Fruit fly (Drosophila melanogaster) whole organism, embryonic: ENCODE data around the gene mRpS18C.

Experiments used
- Ada2b ChIP-seq: fragments of 200-800 bp; sonication (Bioruptor generic); IDR thresholded peaks from 2 replicates; pipeline ENCODE4 v1.3.6; 2022; ENCODE audit warnings: missing biosample characterization, missing genetic modification characterization
- Antp ChIP-seq: fragments of 200-800 bp; sonication (Bioruptor generic); optimal IDR thresholded peaks from 3 replicates; lab custom pipeline; 2016; ENCODE audit warnings: missing biosample characterization, missing genetic modification characterization
- CG10147 ChIP-seq: fragments of 200-800 bp; sonication (Bioruptor generic); optimal IDR thresholded peaks from 2 replicates; lab custom pipeline; 2019; ENCODE audit warnings: missing biosample characterization, mild to moderate bottlenecking, missing genetic modification characterization, moderate library complexity
- CG10462 ChIP-seq: fragments of 200-800 bp; sonication (Bioruptor generic); optimal IDR thresholded peaks from 2 replicates; lab custom pipeline; 2016; ENCODE audit warnings: missing biosample characterization, missing genetic modification characterization
- CG10654 ChIP-seq: fragments of 200-800 bp; sonication (Bioruptor generic); optimal IDR thresholded peaks from 2 replicates; lab custom pipeline; 2016; ENCODE audit warnings: missing biosample characterization, missing genetic modification characterization
- CG11093 ChIP-seq: fragments of 200-800 bp; sonication (Bioruptor generic); IDR thresholded peaks from 3 replicates; pipeline ENCODE4 v1.3.6; 2022; ENCODE audit warnings: missing biosample characterization, missing genetic modification characterization
- CG12942 ChIP-seq: fragments of 200-800 bp; sonication (Bioruptor generic); optimal IDR thresholded peaks from 3 replicates; lab custom pipeline; 2016; ENCODE audit warnings: missing biosample characterization, missing genetic modification characterization
- CG14014 ChIP-seq: fragments of 200-800 bp; sonication (Bioruptor generic); IDR thresholded peaks from 2 replicates; pipeline ENCODE4 v1.3.6; 2022; ENCODE audit warnings: missing biosample characterization, missing genetic modification characterization
- CG15514 ChIP-seq: fragments of 200-800 bp; sonication (Bioruptor generic); optimal IDR thresholded peaks from 3 replicates; lab custom pipeline; 2017; ENCODE audit warnings: missing biosample characterization, missing genetic modification characterization, mild to moderate bottlenecking, moderate library complexity, missing genetic modification reagents
- CG15601 ChIP-seq: fragments of 200-800 bp; sonication (Bioruptor generic); optimal IDR thresholded peaks from 3 replicates; lab custom pipeline; 2019; ENCODE audit warnings: missing biosample characterization, mild to moderate bottlenecking, missing genetic modification characterization, moderate library complexity
- CG16815 ChIP-seq: fragments of 200-800 bp; sonication (Bioruptor generic); optimal IDR thresholded peaks from 3 replicates; lab custom pipeline; 2017; ENCODE audit warnings: missing biosample characterization, mild to moderate bottlenecking, missing genetic modification characterization
- CG2202 ChIP-seq: fragments of 200-800 bp; sonication (Bioruptor generic); optimal IDR thresholded peaks from 2 replicates; lab custom pipeline; 2018; ENCODE audit warnings: missing biosample characterization, mild to moderate bottlenecking, missing genetic modification characterization
- CG31224 ChIP-seq: fragments of 200-800 bp; sonication (Bioruptor generic); IDR thresholded peaks from 2 replicates; pipeline ENCODE4 v1.3.6; 2022; ENCODE audit warnings: missing biosample characterization, missing genetic modification characterization
- CG3838 ChIP-seq: fragments of 200-800 bp; sonication (Bioruptor generic); optimal IDR thresholded peaks from 3 replicates; lab custom pipeline; 2016; ENCODE audit warnings: missing biosample characterization, missing genetic modification characterization
- CG6175 ChIP-seq: fragments of 200-800 bp; sonication (Bioruptor generic); IDR thresholded peaks from 3 replicates; pipeline ENCODE4 v1.3.6; 2022; ENCODE audit warnings: missing biosample characterization, missing genetic modification characterization
- CG7271 ChIP-seq: fragments of 200-800 bp; sonication (Bioruptor generic); optimal IDR thresholded peaks from 2 replicates; lab custom pipeline; 2018; ENCODE audit warnings: missing biosample characterization, mild to moderate bottlenecking, missing genetic modification characterization, moderate library complexity
- CG8765 ChIP-seq: fragments of 200-800 bp; sonication (Bioruptor generic); IDR thresholded peaks from 2 replicates; pipeline ENCODE4 v1.3.6; 2022; ENCODE audit warnings: missing biosample characterization, missing genetic modification characterization
- CG9876 ChIP-seq: fragments of 200-800 bp; sonication (Bioruptor generic); optimal IDR thresholded peaks from 2 replicates; lab custom pipeline; 2016; ENCODE audit warnings: missing biosample characterization, missing genetic modification characterization
- CG9932 ChIP-seq: fragments of 200-800 bp; sonication (Bioruptor generic); IDR thresholded peaks from 2 replicates; pipeline ENCODE4 v1.3.6; 2022; ENCODE audit warnings: missing biosample characterization, missing genetic modification characterization
- CHES-1-like ChIP-seq: fragments of 200-800 bp; sonication (Bioruptor generic); optimal IDR thresholded peaks from 2 replicates; lab custom pipeline; 2016; ENCODE audit warnings: missing biosample characterization, missing genetic modification characterization
- D19A ChIP-seq: fragments of 200-800 bp; optimal IDR thresholded peaks from 3 replicates; lab custom pipeline; 2019; ENCODE audit warnings: missing biosample characterization, mild to moderate bottlenecking, missing genetic modification characterization, moderate library complexity
- D19B ChIP-seq: fragments of 200-800 bp; sonication (Bioruptor generic); optimal IDR thresholded peaks from 2 replicates; lab custom pipeline; 2017; ENCODE audit warnings: missing biosample characterization, mild to moderate bottlenecking, missing genetic modification characterization
- Doc2 ChIP-seq: fragments of 200-800 bp; sonication (Bioruptor generic); IDR thresholded peaks from 2 replicates; pipeline ENCODE4 v1.3.6; 2022; ENCODE audit warnings: missing biosample characterization, missing genetic modification characterization
- Dp ChIP-seq: fragments of 200-800 bp; sonication (Bioruptor generic); optimal IDR thresholded peaks from 2 replicates; lab custom pipeline; 2018; ENCODE audit warnings: missing biosample characterization, mild to moderate bottlenecking, missing genetic modification characterization, moderate library complexity
- Dref ChIP-seq: fragments of 200-800 bp; sonication (Bioruptor generic); IDR thresholded peaks from 2 replicates; pipeline ENCODE4 v1.3.6; 2022; ENCODE audit warnings: missing biosample characterization, missing genetic modification characterization
- Ets97D ChIP-seq: fragments of 200-800 bp; sonication (Bioruptor generic); optimal IDR thresholded peaks from 3 replicates; lab custom pipeline; 2016; ENCODE audit warnings: missing biosample characterization, missing genetic modification characterization
- Fer1 ChIP-seq: fragments of 200-800 bp; sonication (Bioruptor generic); optimal IDR thresholded peaks from 2 replicates; lab custom pipeline; 2017; ENCODE audit warnings: missing biosample characterization, mild to moderate bottlenecking, missing genetic modification characterization
- H2.0 ChIP-seq: fragments of 200-800 bp; sonication (Bioruptor generic); IDR thresholded peaks from 2 replicates; pipeline ENCODE4 v1.3.6; 2022; ENCODE audit warnings: missing biosample characterization, missing genetic modification characterization
- Meics ChIP-seq: fragments of 200-800 bp; sonication (Bioruptor generic); optimal IDR thresholded peaks from 2 replicates; lab custom pipeline; 2017; ENCODE audit warnings: missing biosample characterization, mild to moderate bottlenecking, missing genetic modification characterization
- Mrtf ChIP-seq: fragments of 200-800 bp; sonication (Bioruptor generic); IDR thresholded peaks from 3 replicates; pipeline ENCODE4 v1.3.6; 2022; ENCODE audit warnings: missing biosample characterization, missing genetic modification characterization
- Myb ChIP-seq: fragments of 200-800 bp; sonication (Bioruptor generic); optimal IDR thresholded peaks from 2 replicates; lab custom pipeline; 2016; ENCODE audit warnings: missing biosample characterization, missing genetic modification characterization
- Sry-δ ChIP-seq: fragments of 200-800 bp; sonication (Bioruptor generic); optimal IDR thresholded peaks from 2 replicates; lab custom pipeline; 2016; ENCODE audit warnings: missing biosample characterization, missing genetic modification characterization
- bab2 ChIP-seq: fragments of 200-800 bp; sonication (Bioruptor generic); optimal IDR thresholded peaks from 2 replicates; lab custom pipeline; 2016; ENCODE audit warnings: missing biosample characterization, missing genetic modification characterization
- chif ChIP-seq, 2 experiments: fragments of 200-800 bp; sonication (Bioruptor generic); optimal IDR thresholded peaks; 3 replicates each; lab custom pipeline; 2016; ENCODE audit warnings: missing biosample characterization in 2 of 2, missing genetic modification characterization in 2 of 2
- dysf ChIP-seq: fragments of 200-800 bp; sonication (Bioruptor generic); IDR thresholded peaks from 3 replicates; pipeline ENCODE4 v1.3.6; 2022; ENCODE audit warnings: missing biosample characterization, missing genetic modification characterization
- en ChIP-seq: fragments of 200-800 bp; sonication (Bioruptor generic); optimal IDR thresholded peaks from 2 replicates; lab custom pipeline; 2016; ENCODE audit warnings: missing biosample characterization, missing genetic modification characterization
- fd102C ChIP-seq: fragments of 200-800 bp; sonication (Bioruptor generic); optimal IDR thresholded peaks from 2 replicates; lab custom pipeline; 2018; ENCODE audit warnings: missing biosample characterization, mild to moderate bottlenecking, missing genetic modification characterization, moderate library complexity
- ham ChIP-seq: fragments of 200-800 bp; sonication (Bioruptor generic); IDR thresholded peaks from 2 replicates; pipeline ENCODE4 v1.3.6; 2022; ENCODE audit warnings: missing biosample characterization, missing genetic modification characterization
- ind ChIP-seq: fragments of 200-800 bp; sonication (Bioruptor generic); optimal IDR thresholded peaks from 3 replicates; lab custom pipeline; 2016; ENCODE audit warnings: missing biosample characterization, missing genetic modification characterization
- inv ChIP-seq: fragments of 200-800 bp; sonication (Bioruptor generic); IDR thresholded peaks from 2 replicates; pipeline ENCODE4 v1.3.6; 2022; ENCODE audit warnings: missing biosample characterization, missing genetic modification characterization; ENCODE audit not compliant: partially characterized antibody
- odd ChIP-seq: fragments of 200-800 bp; sonication (Bioruptor generic); optimal IDR thresholded peaks from 2 replicates; lab custom pipeline; 2017; ENCODE audit warnings: missing biosample characterization, mild to moderate bottlenecking, missing genetic modification characterization
- salm ChIP-seq: fragments of 200-800 bp; sonication (Bioruptor generic); optimal IDR thresholded peaks from 2 replicates; lab custom pipeline; 2018; ENCODE audit warnings: missing biosample characterization, mild to moderate bottlenecking, missing genetic modification characterization
- sens-2 ChIP-seq: fragments of 200-800 bp; sonication (Bioruptor generic); IDR thresholded peaks from 2 replicates; pipeline ENCODE4 v1.3.6; 2022; ENCODE audit warnings: missing biosample characterization, missing genetic modification characterization
- slbo ChIP-seq: fragments of 200-800 bp; sonication (Bioruptor generic); IDR thresholded peaks from 2 replicates; pipeline ENCODE4 v1.3.6; 2022; ENCODE audit warnings: missing biosample characterization, missing genetic modification characterization
- slp2 ChIP-seq: fragments of 200-800 bp; sonication (Bioruptor generic); optimal IDR thresholded peaks from 2 replicates; lab custom pipeline; 2016; ENCODE audit warnings: missing biosample characterization, missing genetic modification characterization
- so ChIP-seq: fragments of 200-800 bp; sonication (Bioruptor generic); IDR thresholded peaks from 3 replicates; pipeline ENCODE4 v1.3.6; 2022; ENCODE audit warnings: missing biosample characterization, missing genetic modification characterization
- sug ChIP-seq: fragments of 200-800 bp; optimal IDR thresholded peaks from 2 replicates; lab custom pipeline; 2019; ENCODE audit warnings: missing biosample characterization, mild to moderate bottlenecking, missing genetic modification characterization, moderate library complexity
- tgo ChIP-seq: fragments of 200-800 bp; sonication (Bioruptor generic); IDR thresholded peaks from 3 replicates; pipeline ENCODE4 v1.3.6; 2022; ENCODE audit warnings: missing biosample characterization, missing genetic modification characterization
- tll ChIP-seq, 2 experiments: fragments of 200-800 bp in 1 of 2; fragments of >200 bp in 1 of 2; sonication (Bioruptor generic) in 1 of 2; optimal IDR thresholded peaks; 2 replicates each; lab custom pipeline; 2017 to 2019; ENCODE audit warnings: missing biosample characterization in 2 of 2, missing genetic modification characterization in 2 of 2, mild to moderate bottlenecking in 1 of 2, moderate library complexity in 1 of 2
- ttk ChIP-seq: fragments of 200-800 bp; sonication (Bioruptor generic); IDR thresholded peaks from 2 replicates; pipeline ENCODE4 v2.1.2; 2022; ENCODE audit warnings: missing biosample characterization, missing genetic modification characterization
- wdn ChIP-seq: fragments of 200-800 bp; sonication (Bioruptor generic); IDR thresholded peaks from 2 replicates; pipeline ENCODE4 v1.3.6; 2022; ENCODE audit warnings: missing biosample characterization, missing genetic modification characterization

The mRpS18C gene

dm6 chr3R:30388215-30388871 lies 35.4 kb upstream of the mRpS18C start (continued):
- TF ChIP-seq bab2 (GFP tag; lab: Kevin White, UChicago) (peak; percentile 98), inv (GFP tag; lab: Robert Waterston, UW) (no peak), sug (peak; percentile 94), D19B (peak; percentile 92), CG16815 (GFP tag; lab: Kevin White, UChicago) (peak; percentile 98), CG12942 (peak; percentile 94), tgo (GFP tag; lab: Robert Waterston, UW) (peak; percentile 89), ham (GFP tag; lab: Robert Waterston, UW) (peak; percentile 81), Sry-δ (peak; percentile 70), Ets97D (peak; percentile 83), slp2 (GFP tag; lab: Kevin White, UChicago) (peak; percentile 98), D19A (tag; lab: Kevin White, UChicago) (peak; percentile 87), Antp (GFP tag; lab: Kevin White, UChicago) (peak; percentile 97), Mrtf (GFP tag; lab: Robert Waterston, UW) (peak; percentile 87), CG6175 (GFP tag; lab: Robert Waterston, UW) (peak; percentile 88), CG8765 (GFP tag; lab: Robert Waterston, UW) (peak; percentile 74; the same call in 1 of the 2 replicates), Dp (no peak), ttk (peak; percentile 88), H2.0 (peak; percentile 90), CG31224 (peak; percentile 86), salm (tag; lab: Kevin White, UChicago) (peak; percentile 67), ind (GFP tag; lab: Kevin White, UChicago) (peak; percentile 97), CG3838 (GFP tag; lab: Kevin White, UChicago) (peak; percentile 92), CG10654 (GFP tag; lab: Kevin White, UChicago) (peak; percentile 95), chif (GFP tag; optimal IDR thresholded peaks at IDR 0.05; lab: Kevin White, UChicago) (peak; percentile 96 to 97), CG10147 (GFP tag; lab: Kevin White, UChicago) (peak; percentile 96), Doc2 (GFP tag; lab: Robert Waterston, UW) (peak; percentile 63; the same call in 1 of the 2 replicates), CG2202 (peak; percentile 78), sens-2 (peak; percentile 77; the same call in 1 of the 2 replicates), CG15601 (peak; percentile 89), Dref (GFP tag; lab: Robert Waterston, UW) (peak; percentile 39), en (peak; percentile 95), fd102C (GFP tag; lab: Kevin White, UChicago) (peak; percentile 29), CG11093 (GFP tag; lab: Robert Waterston, UW) (peak; percentile 93), so (GFP tag; lab: Robert Waterston, UW) (peak; percentile 89), CG10462 (GFP tag; lab: Kevin White, UChicago) (peak; percentile 94), slbo (GFP tag; lab: Robert Waterston, UW) (peak; percentile 94), odd (GFP tag; lab: Kevin White, UChicago) (peak; percentile 97), Meics (GFP tag; lab: Kevin White, UChicago) (peak; percentile 98), Ada2b (GFP tag; lab: Robert Waterston, UW) (peak; percentile 86), tll (GFP tag; optimal IDR thresholded peaks at IDR 0.05; lab: Kevin White, UChicago) (peak; percentile 59 to 74), Fer1 (GFP tag; lab: Kevin White, UChicago) (peak; percentile 92), wdn (GFP tag; lab: Robert Waterston, UW) (peak; percentile 77), dysf (GFP tag; lab: Robert Waterston, UW) (peak; percentile 95), CG7271 (tag; lab: Kevin White, UChicago) (peak; percentile 17), CHES-1-like (GFP tag; lab: Kevin White, UChicago) (peak; percentile 98), CG15514 (GFP tag; lab: Kevin White, UChicago) (peak; percentile 83), CG9932 (GFP tag; lab: Robert Waterston, UW) (peak; percentile 90), CG9876 (peak; percentile 95), CG14014 (GFP tag; lab: Robert Waterston, UW) (peak; percentile 87), Myb (GFP tag; lab: Kevin White, UChicago) (peak; percentile 90)
